Worm (Caenorhabditis elegans) whole organism, dauer: Measurements from ENCODE around the gene C50D2.7.

ENCODE experiments used
- unc-62 ChIP-seq: sonication (generic microtip); optimal IDR thresholded peaks from 2 replicates; lab custom pipeline; 2017; ENCODE audit warnings: missing biosample characterization, missing genetic modification reagents, missing genetic modification characterization

C50D2.7 gene

DNA sequence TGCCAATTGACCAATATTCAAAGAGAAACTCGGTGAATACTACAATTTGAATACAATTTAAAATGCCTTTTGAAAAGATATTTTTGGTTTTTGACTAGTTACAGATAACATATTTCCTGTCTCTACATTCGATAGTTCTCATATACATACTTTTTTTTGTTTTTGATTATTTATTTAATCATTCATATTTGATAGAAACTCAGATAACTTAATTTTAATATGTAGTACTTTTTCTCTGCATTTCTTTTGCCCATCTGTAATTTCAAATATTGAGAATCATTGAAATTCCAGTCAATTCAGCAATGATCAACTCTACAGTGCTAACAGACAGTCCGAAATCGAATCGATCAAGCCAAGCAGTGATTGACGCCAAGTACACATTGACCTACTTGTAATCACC lies 34.1 kb downstream of the C50D2.7 start, which contains the start of gene C23H3.2:
C23H3.2 (plus strand) TSS at position 301 of the 400 bp plus-strand sequence.
- TF ChIP-seq unc-62 (GFP tag; lab: Kevin White, UChicago), result no peak

DNA sequence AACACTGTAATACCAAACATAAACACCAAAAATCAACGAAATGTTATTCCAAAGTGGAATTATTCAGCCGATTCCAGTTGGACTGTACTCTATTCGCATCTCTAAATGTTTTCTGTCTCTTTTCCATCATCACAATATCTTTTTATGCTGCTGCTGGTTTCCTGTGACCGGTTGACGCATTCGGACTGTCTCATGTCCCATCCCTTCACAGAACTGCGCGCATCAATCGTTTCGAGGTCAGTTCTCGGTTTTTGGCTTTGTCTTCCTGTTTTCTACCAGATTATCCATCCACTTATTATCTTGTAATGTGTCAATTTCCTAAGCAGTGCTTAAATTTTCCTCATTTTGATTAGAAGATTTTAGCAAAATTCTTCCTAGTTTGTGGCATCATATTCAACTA lies 35.0 kb downstream of the C50D2.7 start:
- no peak for TF ChIP-seq unc-62 (GFP tag; lab: Kevin White, UChicago)

DNA sequence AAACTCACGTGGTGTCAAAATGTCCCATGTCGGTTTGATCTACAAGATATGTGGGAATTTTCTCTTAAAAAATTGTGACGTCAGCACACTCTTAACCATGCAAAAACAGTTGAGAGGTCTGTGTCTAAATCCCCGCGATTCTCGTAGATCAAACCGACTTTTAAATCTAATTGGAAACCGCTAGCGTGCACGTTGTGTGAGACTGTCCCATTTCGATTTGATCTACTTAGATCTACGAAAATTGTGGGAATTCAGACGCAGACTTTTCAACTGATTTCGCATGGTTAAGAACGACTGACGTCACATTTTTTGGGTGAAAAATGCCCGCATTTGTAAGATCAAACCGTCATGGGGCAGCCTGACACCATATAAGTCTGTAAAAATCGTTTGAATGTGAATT lies 37.2 kb downstream of the C50D2.7 start:
- TF ChIP-seq unc-62 (GFP tag; lab: Kevin White, UChicago), result no peak

DNA sequence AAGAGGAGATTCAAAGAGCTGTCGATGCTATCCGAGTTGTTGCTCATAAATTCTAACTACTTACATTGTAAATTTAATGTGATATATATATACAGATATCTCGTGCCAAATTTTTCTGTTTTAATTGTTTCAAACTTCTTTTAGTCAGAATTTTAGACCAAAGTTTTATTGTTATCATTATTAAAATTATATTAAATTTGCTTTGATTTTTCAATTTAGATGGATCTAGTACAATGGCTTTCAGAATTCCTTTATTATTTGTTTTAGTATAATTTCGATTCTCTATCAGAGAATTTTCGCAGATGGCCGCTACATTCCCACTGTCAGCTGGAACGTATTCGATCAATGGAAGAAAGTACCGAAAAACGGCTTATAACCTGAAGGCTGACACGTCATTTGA lies 37.7 kb downstream of the C50D2.7 start, which contains the start of gene ascc-1:
ascc-1 (plus strand) TSS at position 301 of the 400 bp plus-strand sequence.
- TF ChIP-seq unc-62 (GFP tag; lab: Kevin White, UChicago), result no peak

DNA sequence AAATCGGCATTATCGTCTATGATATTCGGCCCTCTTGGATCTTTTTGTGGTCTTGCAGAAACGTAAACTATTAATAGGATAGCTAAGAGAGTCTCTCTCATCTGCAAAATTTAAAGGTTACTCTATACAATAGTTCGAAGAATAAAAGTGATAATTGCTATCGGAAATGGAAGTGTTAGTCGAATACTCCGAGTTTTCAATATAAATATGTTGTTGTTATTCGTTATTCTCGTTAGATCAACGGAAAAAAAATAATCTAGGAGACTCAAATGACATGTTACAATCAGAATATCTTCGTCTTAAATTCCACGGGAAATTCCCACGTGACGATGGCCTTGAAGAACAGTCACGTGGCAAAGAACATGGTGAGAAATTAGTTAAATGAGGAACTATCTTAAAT lies 39.9 kb downstream of the C50D2.7 start, which contains the start of gene tre-5:
tre-5 (minus strand) TSS at position 101 of the 400 bp plus-strand sequence.
- TF ChIP-seq unc-62 (GFP tag; lab: Kevin White, UChicago), result no peak

DNA sequence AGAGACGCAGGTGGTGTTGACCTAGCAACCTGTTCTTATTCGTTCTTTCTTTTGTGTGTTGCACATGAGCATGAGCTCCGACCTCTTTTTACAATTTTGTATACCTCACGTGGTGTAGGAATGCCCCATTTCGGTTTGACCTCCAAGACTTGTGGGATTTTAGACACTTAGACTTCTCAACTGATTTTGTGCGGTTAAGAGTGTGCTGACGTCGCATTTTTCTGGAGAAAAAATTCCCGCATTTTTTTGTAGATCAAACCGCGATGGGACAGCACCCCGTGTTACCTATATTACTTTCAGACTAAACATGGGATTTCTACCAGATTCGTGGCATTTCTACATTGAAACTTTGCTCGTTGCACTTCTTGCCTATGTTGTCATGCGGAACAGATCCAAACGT lies 43.7 kb downstream of the C50D2.7 start, which contains the start of gene sptl-1:
sptl-1 (plus strand) TSS at position 301 of the 400 bp plus-strand sequence.
- no peak for TF ChIP-seq unc-62 (GFP tag; lab: Kevin White, UChicago)

DNA sequence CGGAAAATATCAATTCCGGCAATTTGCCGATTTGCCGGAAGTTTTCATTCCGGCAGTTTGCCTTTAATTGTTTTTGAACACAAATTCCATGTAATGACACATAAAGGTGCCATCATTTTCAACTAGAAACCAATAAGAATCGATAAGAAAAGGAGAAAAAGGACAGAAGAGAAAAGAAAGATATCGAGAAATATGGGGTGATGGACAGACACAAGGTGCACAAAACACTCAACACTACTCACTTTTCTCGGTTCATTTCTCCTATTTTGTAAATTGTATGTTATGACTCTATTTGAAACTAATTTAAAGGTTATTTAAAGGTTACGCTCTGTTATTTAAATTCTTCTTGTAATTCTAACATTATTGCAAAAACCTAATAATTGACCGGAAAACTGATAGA lies 44.2 kb downstream of the C50D2.7 start:
- TF ChIP-seq unc-62 (GFP tag; lab: Kevin White, UChicago), result no peak

DNA sequence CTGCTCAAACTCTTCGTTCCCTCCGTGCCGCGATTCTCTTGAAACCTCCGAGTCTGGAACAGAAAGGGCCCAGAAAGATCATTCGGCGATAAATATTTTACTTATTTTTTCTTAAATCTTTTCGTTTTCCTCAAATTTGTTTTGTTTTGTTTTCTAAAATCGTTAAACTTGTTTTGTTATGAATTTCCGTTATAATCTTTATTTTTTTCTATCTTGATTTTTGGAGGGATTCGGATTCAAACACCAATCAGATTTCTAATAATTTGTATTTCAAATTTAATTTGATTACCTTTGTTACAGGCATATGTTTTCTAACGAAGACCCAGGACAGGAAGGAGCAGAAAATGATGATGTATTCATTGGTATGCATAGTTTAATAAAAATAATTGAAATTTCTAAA lies 47.8 kb downstream of the C50D2.7 start, which contains the start of gene C23H3.5:
C23H3.5 (plus strand) TSS at position 301 of the 400 bp plus-strand sequence.
- no peak for TF ChIP-seq unc-62 (GFP tag; lab: Kevin White, UChicago)

DNA sequence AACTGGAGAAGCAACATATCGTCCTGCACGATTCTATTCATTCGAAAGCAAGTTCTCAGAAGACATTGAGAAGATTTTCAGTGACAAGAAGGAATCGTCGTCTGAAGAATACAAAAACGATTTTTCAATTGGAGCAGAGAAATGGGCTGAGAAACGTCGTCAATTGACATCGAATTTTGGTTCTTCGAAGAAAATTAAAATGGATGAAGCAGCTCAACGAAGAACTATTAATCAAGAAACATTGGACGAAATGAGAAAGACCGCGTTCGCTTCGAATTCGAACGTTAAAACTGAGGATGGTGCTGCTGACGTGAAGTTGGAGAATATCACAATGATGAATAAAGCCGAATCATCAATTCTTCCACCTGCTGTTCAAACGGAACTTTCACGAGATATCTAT lies 49.0 kb downstream of the C50D2.7 start, which contains the start of gene rpt-4:
rpt-4 (minus strand) TSS at position 101 of the 400 bp plus-strand sequence.
- no peak for TF ChIP-seq unc-62 (GFP tag; lab: Kevin White, UChicago)

DNA sequence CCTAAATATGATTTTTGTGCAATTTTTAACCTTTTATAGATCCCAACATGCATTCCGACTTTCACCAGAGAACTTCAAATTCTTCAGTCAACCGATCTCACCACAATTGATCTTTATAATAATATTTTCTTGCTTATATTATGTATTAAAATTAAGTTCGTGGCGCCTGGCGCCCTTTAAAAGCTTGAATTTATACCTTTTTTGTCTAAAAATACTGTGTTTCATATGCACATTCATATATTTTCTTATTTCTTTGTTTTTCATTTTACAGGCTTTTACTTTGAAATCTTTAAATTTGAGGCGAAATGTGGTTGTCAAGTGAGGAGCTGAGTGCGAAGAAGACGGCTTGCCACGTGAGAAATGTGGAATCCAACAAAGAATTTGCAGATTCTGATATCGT lies 50.3 kb downstream of the C50D2.7 start, which contains the start of gene rpoa-49:
rpoa-49 (plus strand) TSS at position 301 of the 400 bp plus-strand sequence.
- TF ChIP-seq unc-62 (GFP tag; lab: Kevin White, UChicago), result no peak

DNA sequence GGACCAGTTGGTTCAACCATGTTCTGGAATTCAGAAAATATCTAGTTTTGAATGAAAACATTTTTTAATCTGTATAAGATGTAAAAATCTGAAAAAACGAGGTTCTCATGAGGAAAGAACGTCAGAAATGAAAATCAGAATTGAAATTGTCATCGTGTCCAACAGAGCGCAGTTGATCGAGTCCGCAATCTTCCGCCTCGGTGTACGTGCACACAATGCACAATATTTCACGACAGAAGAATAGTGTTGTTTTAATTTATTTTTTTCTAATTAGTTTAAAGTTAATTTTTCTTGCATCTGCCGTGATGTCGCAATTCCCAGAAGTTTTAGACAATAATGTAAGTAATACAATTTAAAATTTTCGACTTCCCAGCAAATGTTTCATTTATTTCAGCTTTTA lies 51.4 kb downstream of the C50D2.7 start, which contains the start of gene nfyc-1:
nfyc-1 (plus strand) TSS at position 268 of the 400 bp plus-strand sequence.
- TF ChIP-seq unc-62 (GFP tag; lab: Kevin White, UChicago), result no peak
